Fruit fly (Drosophila melanogaster) Kc167 (cell line): Measurements from ENCODE around the gene gdl-ORF39.

ENCODE experiments used
- Myc ChIP-seq: fragments of >200 bp; optimal IDR thresholded peaks from 2 replicates; lab custom pipeline; 2017; ENCODE audit warnings: missing external identifiers
- Sin3A ChIP-seq: fragments of >200 bp; optimal IDR thresholded peaks from 2 replicates; lab custom pipeline; 2018; ENCODE audit warnings: missing external identifiers
- h ChIP-seq: fragments of >200 bp; optimal IDR thresholded peaks from 3 replicates; lab custom pipeline; 2018; ENCODE audit warnings: missing external identifiers
- insv ChIP-seq: fragments of >200 bp; optimal IDR thresholded peaks from 3 replicates; lab custom pipeline; 2018; ENCODE audit warnings: missing external identifiers
- psq ChIP-seq: fragments of >200 bp; optimal IDR thresholded peaks from 2 replicates; lab custom pipeline; 2017; ENCODE audit warnings: missing external identifiers
- ttk ChIP-seq: sonication (Bioruptor generic); optimal IDR thresholded peaks from 2 replicates; lab custom pipeline; 2017; ENCODE audit warnings: missing external identifiers

Gene gdl-ORF39

dm6 chr3L:15516440-15516839 lies 7.2 kb downstream of the gdl-ORF39 start:
- TF ChIP-seq Myc = no peak

DNA sequence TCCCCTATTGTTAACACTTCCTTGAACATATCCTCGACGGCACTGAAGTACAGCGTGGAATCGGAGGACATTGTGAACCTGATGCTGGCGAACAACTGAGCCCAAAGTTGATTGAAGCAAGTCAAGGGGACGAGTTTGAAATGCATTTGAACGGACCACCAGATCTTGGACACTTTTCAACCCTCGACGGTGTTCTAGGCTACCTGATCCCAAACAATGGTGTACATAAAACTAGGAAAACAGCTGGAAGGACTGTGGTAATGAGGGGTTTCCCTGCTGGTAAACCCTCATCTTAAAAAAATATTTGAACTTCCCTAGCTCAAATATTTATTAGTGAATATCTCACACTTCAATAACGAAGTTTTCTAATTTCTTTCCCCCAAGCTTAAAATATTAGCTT lies 7.7 kb downstream of the gdl-ORF39 start, which contains the start of gene CG13454:
TSS of gene CG13454 (minus strand) at position 101 of the 400 bp plus-strand sequence.
- TF ChIP-seq insv (lab: Kevin White, UChicago) (no peak), ttk (lab: Kevin White, UChicago) (no peak), psq (lab: Kevin White, UChicago) (no peak), Myc (no peak), h (no peak), Sin3A (no peak)

dm6 chr3L:15517508-15517907 lies 8.3 kb downstream of the gdl-ORF39 start:
- no peak for TF ChIP-seq Myc
- TF ChIP-seq ttk (lab: Kevin White, UChicago) = no peak
- TF ChIP-seq h = no peak
- TF ChIP-seq Sin3A = no peak
- no peak for TF ChIP-seq psq (lab: Kevin White, UChicago)
- TF ChIP-seq insv (lab: Kevin White, UChicago) = no peak

DNA sequence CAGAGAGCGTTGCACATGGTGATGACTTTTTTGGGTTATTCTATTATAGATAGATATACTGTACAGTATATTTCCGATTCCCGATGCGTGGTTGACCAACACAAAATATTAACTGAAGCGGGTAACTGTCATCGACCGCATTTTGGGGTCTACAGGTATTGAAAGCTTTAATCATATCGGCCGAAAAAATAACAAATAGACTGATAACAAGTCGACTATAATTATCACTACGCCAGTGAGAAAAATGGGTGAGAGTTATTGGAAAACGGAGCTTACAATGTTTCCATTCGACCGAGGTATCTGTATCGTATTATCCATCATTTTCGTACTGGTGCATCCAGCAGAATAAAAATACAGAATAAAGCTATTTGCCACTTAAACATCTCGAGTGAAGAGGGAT lies 9.1 kb downstream of the gdl-ORF39 start:
- TF ChIP-seq insv (lab: Kevin White, UChicago) = no peak
- TF ChIP-seq ttk (lab: Kevin White, UChicago) = no peak
- no peak for TF ChIP-seq Myc
- TF ChIP-seq psq (lab: Kevin White, UChicago) = no peak
- TF ChIP-seq h = no peak
- no peak for TF ChIP-seq Sin3A

DNA sequence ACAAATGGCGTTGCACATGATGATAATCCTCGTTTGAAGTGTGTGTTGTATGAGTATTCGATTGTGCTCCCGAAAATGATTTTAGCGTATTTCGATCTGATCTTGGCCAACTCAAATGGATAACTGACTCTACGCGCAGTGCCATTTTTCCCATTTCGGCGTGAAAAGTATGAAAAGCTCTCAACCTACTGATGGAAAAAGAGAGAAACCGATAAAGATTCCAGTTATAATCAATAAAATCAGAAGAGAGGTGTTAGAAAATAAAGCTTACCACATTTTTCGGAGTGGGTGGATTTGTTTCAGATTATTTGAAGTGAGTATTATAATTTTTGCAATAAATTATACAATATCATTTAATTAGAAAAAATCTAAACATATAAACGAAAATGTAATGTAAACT lies 10.2 kb downstream of the gdl-ORF39 start, which contains the start of gene mex1:
TSS of gene mex1 (minus strand) at position 101 of the 400 bp plus-strand sequence.
- TF ChIP-seq ttk (lab: Kevin White, UChicago) = no peak
- TF ChIP-seq psq (lab: Kevin White, UChicago) = no peak
- no peak for TF ChIP-seq insv (lab: Kevin White, UChicago)
- no peak for TF ChIP-seq Myc
- no peak for TF ChIP-seq h
- no peak for TF ChIP-seq Sin3A

- no peak for TF ChIP-seq Sin3A
- no peak for TF ChIP-seq insv (lab: Kevin White, UChicago)
- no peak for TF ChIP-seq ttk (lab: Kevin White, UChicago)
- no peak for TF ChIP-seq psq (lab: Kevin White, UChicago)
- no peak for TF ChIP-seq h
- no peak for TF ChIP-seq Myc
Measured at dm6 chr3L:15519920-15520319, 10.7 kb downstream of the gdl-ORF39 start.

DNA sequence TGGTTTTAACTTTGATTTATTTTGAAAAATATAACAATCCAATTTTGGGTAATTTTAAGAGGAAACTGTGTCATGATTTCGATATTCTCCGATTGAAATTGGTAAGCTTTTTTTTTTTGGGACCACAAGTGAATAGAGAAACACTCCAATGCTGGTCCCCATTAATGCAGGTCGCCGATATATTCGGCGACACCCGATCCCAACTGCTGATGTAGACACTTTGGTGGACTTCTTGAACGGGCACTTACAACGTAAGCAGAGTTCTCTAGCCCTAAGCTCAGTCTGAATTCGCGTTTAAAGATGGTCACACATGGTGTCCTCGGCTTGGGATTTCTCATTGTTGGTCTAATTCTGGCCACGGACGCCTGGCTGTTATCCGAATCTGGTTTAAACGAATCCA lies 11.1 kb downstream of the gdl-ORF39 start, which contains the start of gene yellow-k:
TSS of gene yellow-k (plus strand) at position 301 of the 400 bp plus-strand sequence.
- TF ChIP-seq Myc (no peak), psq (lab: Kevin White, UChicago) (no peak), insv (lab: Kevin White, UChicago) (no peak), h (no peak), Sin3A (no peak), ttk (lab: Kevin White, UChicago) (no peak)

DNA sequence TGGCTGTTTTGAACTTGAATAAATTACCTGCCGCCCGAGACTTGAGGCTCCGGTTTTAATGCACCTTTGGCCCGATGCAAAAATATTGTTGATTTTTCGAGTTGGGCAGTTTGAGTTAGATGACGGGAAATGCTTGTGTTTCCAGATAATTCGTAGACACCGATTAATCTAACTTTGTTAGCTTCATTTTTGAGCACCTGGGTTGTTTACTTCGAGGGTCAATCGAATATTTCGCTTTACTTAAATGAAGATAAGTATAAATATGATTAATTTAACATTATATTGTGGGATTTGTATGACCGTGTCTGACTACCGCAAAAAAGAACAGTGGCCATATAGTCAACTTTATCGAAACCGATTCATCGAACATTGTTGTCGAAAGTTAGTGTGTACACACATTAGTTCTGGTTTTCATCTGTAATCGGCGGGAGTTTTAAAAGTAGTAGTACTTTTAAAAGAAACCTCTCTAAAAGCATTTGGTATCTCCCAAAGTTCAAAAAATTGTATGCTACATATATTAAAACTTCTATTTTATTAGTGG lies 14.6 kb downstream of the gdl-ORF39 start, which contains the start of gene CG7945:
TSS of gene CG7945 (minus strand) at position 332 of the 541 bp plus-strand sequence.
- no peak for TF ChIP-seq insv (lab: Kevin White, UChicago)
- no peak for TF ChIP-seq psq (lab: Kevin White, UChicago)
- no peak for TF ChIP-seq Sin3A
- no peak for TF ChIP-seq Myc
- no peak for TF ChIP-seq ttk (lab: Kevin White, UChicago)
- no peak for TF ChIP-seq h

- TF ChIP-seq h = no peak
Measured at dm6 chr3L:15525153-15525552, 15.9 kb downstream of the gdl-ORF39 start, which contains the start of gene CG33986. CG33986 (minus strand) TSS chr3L:15525253.

dm6 chr3L:15526712-15527111 lies 17.5 kb downstream of the gdl-ORF39 start, which contains the start of gene CG33985:
CG33985 (minus strand) TSS chr3L:15526812.
- TF ChIP-seq insv (lab: Kevin White, UChicago) = no peak
- no peak for TF ChIP-seq Sin3A

DNA sequence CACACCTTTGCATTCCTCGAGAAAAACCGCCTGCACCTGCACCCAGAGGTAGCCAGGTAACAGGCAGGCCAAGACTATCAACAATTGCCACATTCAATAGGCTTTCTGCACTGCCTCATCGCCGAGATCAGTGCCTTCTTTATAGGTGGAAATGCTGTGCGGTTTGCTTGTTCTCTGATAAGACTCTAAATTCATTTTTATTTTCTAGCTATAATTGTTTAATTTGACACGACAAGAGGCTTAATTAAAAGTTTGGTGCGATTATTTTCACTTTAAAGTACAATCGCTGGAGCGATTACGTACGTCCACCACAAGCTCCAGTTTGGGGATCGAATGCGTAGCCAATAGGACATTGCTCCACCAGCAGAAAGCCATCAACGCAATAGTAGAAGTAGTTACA lies 18.2 kb downstream of the gdl-ORF39 start, which contains the start of gene CG42729:
TSS of gene CG42729 (minus strand) at position 101 of the 400 bp plus-strand sequence.
- TF ChIP-seq psq (lab: Kevin White, UChicago) (no peak), insv (lab: Kevin White, UChicago) (no peak), Sin3A (no peak), Myc (no peak), ttk (lab: Kevin White, UChicago) (no peak), h (no peak)

DNA sequence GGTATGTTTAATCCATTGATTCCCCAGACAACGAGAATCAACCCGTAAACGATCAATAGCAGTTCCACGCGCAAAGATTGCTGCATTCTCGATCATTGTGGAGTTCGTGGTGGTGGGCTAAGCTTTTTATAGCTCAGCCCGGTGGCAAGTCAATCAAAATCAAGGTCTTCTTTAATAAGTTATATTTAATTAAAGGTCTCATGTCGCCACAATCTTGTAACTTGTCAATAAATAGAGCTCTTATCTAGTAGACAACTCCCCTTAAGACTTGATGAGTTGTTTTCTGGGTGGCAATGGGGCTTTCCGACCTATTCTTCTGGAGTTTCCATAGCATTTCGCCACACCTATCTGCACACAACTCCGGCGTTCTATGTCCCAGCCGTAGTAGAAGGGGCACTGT lies 18.9 kb downstream of the gdl-ORF39 start, which contains the start of gene CG42728:
TSS of gene CG42728 (minus strand) at position 101 of the 400 bp plus-strand sequence.
- TF ChIP-seq ttk (lab: Kevin White, UChicago) = no peak
- no peak for TF ChIP-seq Myc

- TF ChIP-seq h (no peak), insv (lab: Kevin White, UChicago) (no peak), Myc (no peak), Sin3A (no peak), psq (lab: Kevin White, UChicago) (no peak), ttk (lab: Kevin White, UChicago) (no peak)
Measured at dm6 chr3L:15529143-15529542, 19.9 kb downstream of the gdl-ORF39 start, which contains the start of gene obst-H. obst-H (minus strand) TSS chr3L:15529243.

dm6 chr3L:15530071-15530470 lies 20.8 kb downstream of the gdl-ORF39 start:
- no peak for TF ChIP-seq insv (lab: Kevin White, UChicago)
- no peak for TF ChIP-seq Sin3A
- TF ChIP-seq h = no peak
- no peak for TF ChIP-seq psq (lab: Kevin White, UChicago)
- no peak for TF ChIP-seq Myc
- TF ChIP-seq ttk (lab: Kevin White, UChicago) = no peak
